Fruit fly (Drosophila melanogaster) whole organism, adult: ENCODE data around the gene EMC5.

Source experiments
- CG1620 ChIP-seq: fragments of 200-800 bp; sonication (Bioruptor generic); optimal IDR thresholded peaks from 2 replicates; lab custom pipeline; 2016; ENCODE audit warnings: missing biosample characterization, missing genetic modification characterization
- CG5204 ChIP-seq: fragments of 200-800 bp; sonication (Bioruptor generic); optimal IDR thresholded peaks from 2 replicates; lab custom pipeline; 2016; ENCODE audit warnings: missing biosample characterization, missing genetic modification characterization
- CG7045 ChIP-seq: fragments of 200-800 bp; sonication (Bioruptor generic); optimal IDR thresholded peaks from 2 replicates; lab custom pipeline; 2017; ENCODE audit warnings: missing biosample characterization, mild to moderate bottlenecking, missing genetic modification characterization
- CG7101 ChIP-seq: fragments of 200-800 bp; sonication (Bioruptor generic); optimal IDR thresholded peaks from 2 replicates; lab custom pipeline; 2018; ENCODE audit warnings: missing biosample characterization, mild to moderate bottlenecking, missing genetic modification characterization, moderate library complexity
- Crg-1 ChIP-seq: fragments of 200-800 bp; sonication (Bioruptor generic); optimal IDR thresholded peaks from 2 replicates; lab custom pipeline; 2016; ENCODE audit warnings: missing biosample characterization, missing genetic modification characterization
- Mnt ChIP-seq: fragments of 200-800 bp; sonication (Bioruptor generic); optimal IDR thresholded peaks from 2 replicates; lab custom pipeline; 2016; ENCODE audit warnings: missing biosample characterization, mild to moderate bottlenecking, missing genetic modification characterization
- bab1 ChIP-seq: fragments of 200-800 bp; sonication (Bioruptor generic); optimal IDR thresholded peaks from 3 replicates; lab custom pipeline; 2019; ENCODE audit warnings: missing biosample characterization, mild to moderate bottlenecking, missing genetic modification characterization, moderate library complexity
- cic ChIP-seq: fragments of 200-800 bp; sonication (Bioruptor generic); optimal IDR thresholded peaks from 2 replicates; lab custom pipeline; 2017; ENCODE audit warnings: missing biosample characterization, mild to moderate bottlenecking, missing genetic modification characterization, moderate library complexity
- pad ChIP-seq: fragments of 200-800 bp; sonication (Bioruptor generic); optimal IDR thresholded peaks from 3 replicates; lab custom pipeline; 2017; ENCODE audit warnings: missing biosample characterization, missing genetic modification characterization, mild to moderate bottlenecking, moderate library complexity, missing genetic modification reagents
- tj ChIP-seq: fragments of 200-800 bp; sonication (Bioruptor generic); optimal IDR thresholded peaks from 3 replicates; lab custom pipeline; 2017; ENCODE audit warnings: missing biosample characterization, mild to moderate bottlenecking, missing genetic modification characterization, moderate library complexity
- toe ChIP-seq: fragments of 200-800 bp; sonication (Bioruptor generic); optimal IDR thresholded peaks from 2 replicates; lab custom pipeline; 2016; ENCODE audit warnings: missing biosample characterization, missing genetic modification characterization

DNA sequence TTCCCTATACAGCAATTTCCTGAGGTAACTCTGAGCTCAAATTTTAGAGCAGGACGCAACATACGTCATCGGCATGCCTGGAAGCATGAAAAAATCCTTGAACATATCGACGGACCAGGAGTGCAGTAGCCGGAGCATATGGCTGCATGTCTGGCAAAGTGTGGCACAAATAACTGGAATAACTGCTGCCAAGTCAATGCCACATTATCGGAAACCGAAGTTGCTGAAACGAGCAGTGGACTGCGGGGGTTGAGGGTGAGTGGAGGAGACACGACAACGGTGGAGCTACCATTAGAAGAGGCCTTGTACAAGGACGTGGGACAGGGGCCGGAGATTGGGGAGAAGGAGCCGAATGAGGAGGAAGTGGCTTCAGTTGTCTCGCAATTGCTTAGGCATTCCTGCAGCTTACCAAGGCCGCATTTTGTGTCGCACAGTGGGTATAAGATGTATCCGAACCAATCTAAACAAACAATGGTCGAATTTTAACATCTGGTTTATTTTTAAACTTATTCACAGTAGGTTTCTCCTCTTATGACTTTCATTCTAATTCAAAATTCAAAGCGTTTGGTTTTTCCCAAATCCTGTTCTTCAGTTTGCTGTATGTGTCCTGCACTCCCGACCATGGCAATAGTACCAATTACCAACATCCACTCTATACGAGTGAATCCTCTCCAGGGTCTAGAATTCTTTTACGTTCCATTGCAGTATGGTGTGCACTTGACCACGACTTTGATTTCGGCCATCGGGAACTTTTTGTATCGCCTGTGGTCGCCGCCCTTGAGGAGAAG, 41.5 kb upstream of the EMC5 start, which contains the start of gene CG46304:
- TF ChIP-seq bab1 (no peak), CG7045 (GFP tag; lab: Kevin White, UChicago) (no peak), CG7101 (tag; lab: Kevin White, UChicago) (no peak), CG1620 (GFP tag; lab: Kevin White, UChicago) (no peak), Mnt (GFP tag; lab: Kevin White, UChicago) (no peak), toe (GFP tag; lab: Kevin White, UChicago) (no peak), cic (no peak), CG5204 (GFP tag; lab: Kevin White, UChicago) (no peak), Crg-1 (GFP tag; lab: Kevin White, UChicago) (no peak), tj (GFP tag; lab: Kevin White, UChicago) (no peak), pad (GFP tag; lab: Kevin White, UChicago) (no peak)
